Worm (Caenorhabditis elegans) whole organism, L4 larva: ENCODE data around the gene R02E12.4.

Experiments used
- F26F4.8 ChIP-seq: fragments of 200-800 bp; sonication (Bioruptor generic); conservative IDR thresholded peaks from 2 replicates; pipeline ENCODE4 v1.3.6; 2022; ENCODE audit warnings: missing genetic modification characterization, missing compliant biosample characterization
- F44E2.7 ChIP-seq: fragments of 200-800 bp; sonication (Bioruptor generic); IDR thresholded peaks from 2 replicates; pipeline ENCODE4 v2.1.2; 2022; ENCODE audit warnings: missing genetic modification characterization, missing compliant biosample characterization
- T26A8.4 ChIP-seq: fragments of 200-800 bp; sonication (Bioruptor generic); IDR thresholded peaks from 2 replicates; pipeline ENCODE4 v1.3.6; 2022; ENCODE audit warnings: missing genetic modification characterization, missing compliant biosample characterization
- Y105C5A.15 ChIP-seq: fragments of 200-800 bp; sonication (Bioruptor generic); IDR thresholded peaks from 2 replicates; pipeline ENCODE4 v1.3.6; 2022; ENCODE audit warnings: missing genetic modification characterization, missing compliant biosample characterization
- Y48G9A.11 ChIP-seq: fragments of 200-800 bp; sonication (Bioruptor generic); IDR thresholded peaks from 2 replicates; pipeline ENCODE4 v1.3.6; 2022; ENCODE audit warnings: missing genetic modification reagents, missing genetic modification characterization, missing compliant biosample characterization
- aha-1 ChIP-seq: fragments of 150-350 bp; peaks from one replicate; lab custom pipeline; 2014; ENCODE audit warnings: missing biosample characterization, missing genetic modification characterization
- arid-1 ChIP-seq: fragments of 200-800 bp; sonication (Bioruptor generic); conservative IDR thresholded peaks from 2 replicates; pipeline ENCODE4 v1.3.6; 2022; ENCODE audit warnings: missing genetic modification reagents, missing genetic modification characterization, missing compliant biosample characterization
- attf-4 ChIP-seq: sonication (generic microtip); optimal IDR thresholded peaks from 3 replicates; lab custom pipeline; 2017; ENCODE audit warnings: missing biosample characterization, missing genetic modification characterization
- ceh-82 ChIP-seq: sonication (generic microtip); optimal IDR thresholded peaks from 2 replicates; lab custom pipeline; 2017; ENCODE audit warnings: missing biosample characterization, missing genetic modification characterization
- cey-2 ChIP-seq: sonication (generic microtip); optimal IDR thresholded peaks from 3 replicates; lab custom pipeline; 2017; ENCODE audit warnings: missing genetic modification characterization, mild to moderate bottlenecking, missing compliant biosample characterization, antibody characterized with exemption, borderline replicate concordance; ENCODE audit not compliant: insufficient read depth
- ctbp-1 ChIP-seq: fragments of 200-800 bp; sonication (Bioruptor generic); IDR thresholded peaks from 2 replicates; pipeline ENCODE4 v1.3.6; 2022; ENCODE audit warnings: missing genetic modification reagents, missing genetic modification characterization, missing compliant biosample characterization
- daf-16 ChIP-seq, 3 experiments: sonication (generic microtip); optimal IDR thresholded peaks; 2 replicates each; lab custom pipeline; 2016 to 2017; ENCODE audit warnings: missing genetic modification characterization in 3 of 3, missing genetic modification reagents in 3 of 3, mild to moderate bottlenecking in 2 of 3, missing compliant biosample characterization in 2 of 3, missing biosample characterization in 1 of 3, moderate library complexity in 1 of 3
- dmd-8 ChIP-seq: fragments of 200-800 bp; sonication (Bioruptor generic); IDR thresholded peaks from 2 replicates; pipeline ENCODE4 v1.3.6; 2022; ENCODE audit warnings: missing genetic modification characterization, missing compliant biosample characterization
- dmd-9 ChIP-seq: fragments of 200-800 bp; sonication (Bioruptor generic); IDR thresholded peaks from 2 replicates; pipeline ENCODE4 v1.3.6; 2022; ENCODE audit warnings: missing genetic modification reagents, missing genetic modification characterization, missing compliant biosample characterization
- dpl-1 ChIP-seq: fragments of 150-350 bp; optimal IDR thresholded peaks from 2 replicates; lab custom pipeline; 2014; ENCODE audit warnings: missing biosample characterization, missing genetic modification reagents, missing genetic modification characterization
- egl-43 ChIP-seq: fragments of 200-800 bp; sonication (Bioruptor generic); IDR thresholded peaks from 2 replicates; pipeline ENCODE4 v1.3.6; 2022; ENCODE audit warnings: missing genetic modification reagents, missing genetic modification characterization, missing compliant biosample characterization
- fkh-10 ChIP-seq: fragments of 150-350 bp; optimal IDR thresholded peaks from 2 replicates; lab custom pipeline; 2014; ENCODE audit warnings: missing biosample characterization, missing genetic modification reagents, missing genetic modification characterization
- fos-1 ChIP-seq: fragments of 150-350 bp; optimal IDR thresholded peaks from 2 replicates; lab custom pipeline; 2014; ENCODE audit warnings: missing biosample characterization, missing genetic modification characterization
- hif-1 ChIP-seq, 2 experiments: sonication (generic microtip); optimal IDR thresholded peaks; 2 replicates each; lab custom pipeline; 2016 to 2017; ENCODE audit warnings: missing compliant biosample characterization in 2 of 2, missing genetic modification characterization in 2 of 2, missing genetic modification reagents in 2 of 2, missing genotype in 2 of 2, mild to moderate bottlenecking in 1 of 2
- hmg-1.1 ChIP-seq: fragments of 200-800 bp; sonication (Bioruptor generic); IDR thresholded peaks from 2 replicates; pipeline ENCODE4 v1.3.6; 2022; ENCODE audit warnings: missing genetic modification reagents, missing genetic modification characterization, missing compliant biosample characterization
- jun-1 ChIP-seq: fragments of 150-350 bp; optimal IDR thresholded peaks from 2 replicates; lab custom pipeline; 2014; ENCODE audit warnings: missing biosample characterization, missing genetic modification reagents, missing genetic modification characterization
- lim-7 ChIP-seq: fragments of 200-800 bp; sonication (Bioruptor generic); IDR thresholded peaks from 2 replicates; pipeline ENCODE4 v1.3.6; 2022; ENCODE audit warnings: missing genetic modification characterization, missing compliant biosample characterization
- lin-1 ChIP-seq: fragments of 200-800 bp; sonication (Bioruptor generic); IDR thresholded peaks from 2 replicates; pipeline ENCODE4 v1.3.6; 2022; ENCODE audit warnings: missing genetic modification reagents, missing genetic modification characterization, missing compliant biosample characterization
- lin-13 ChIP-seq: fragments of 150-350 bp; optimal IDR thresholded peaks from 2 replicates; lab custom pipeline; 2014; ENCODE audit warnings: missing biosample characterization, missing genetic modification reagents, missing genetic modification characterization
- lin-15B ChIP-seq: fragments of 150-350 bp; sonication (generic microtip); optimal IDR thresholded peaks from 3 replicates; lab custom pipeline; 2014; ENCODE audit warnings: missing biosample characterization, missing genetic modification characterization
- lin-39 ChIP-seq: fragments of 150-350 bp; optimal IDR thresholded peaks from 2 replicates; lab custom pipeline; 2014; ENCODE audit warnings: missing biosample characterization, missing genetic modification reagents, missing genetic modification characterization
- lir-3 ChIP-seq: sonication (generic microtip); optimal IDR thresholded peaks from 2 replicates; lab custom pipeline; 2016; ENCODE audit warnings: mild to moderate bottlenecking, missing genetic modification characterization, missing compliant biosample characterization
- madf-5 ChIP-seq, 2 experiments: fragments of 200-800 bp; sonication (Bioruptor generic); IDR thresholded peaks; 2 replicates each; pipeline ENCODE4 v1.3.6; 2022; ENCODE audit warnings: missing compliant biosample characterization in 2 of 2, missing genetic modification characterization in 2 of 2
- mep-1 ChIP-seq: fragments of 150-350 bp; sonication (generic microtip); optimal IDR thresholded peaks from 3 replicates; lab custom pipeline; 2014; ENCODE audit warnings: missing biosample characterization, missing genetic modification characterization
- mes-2 ChIP-seq: sonication (generic microtip); optimal IDR thresholded peaks from 2 replicates; lab custom pipeline; 2016; ENCODE audit warnings: missing genotype, mild to moderate bottlenecking, missing genetic modification characterization, missing compliant biosample characterization; ENCODE audit not compliant: poor library complexity, severe bottlenecking
- mxl-2 ChIP-seq: fragments of 200-800 bp; sonication (Bioruptor generic); conservative IDR thresholded peaks from 2 replicates; pipeline ENCODE4 v1.3.6; 2022; ENCODE audit warnings: missing genetic modification reagents, missing genetic modification characterization, missing compliant biosample characterization
- mxl-3 ChIP-seq: fragments of 200-800 bp; sonication (Bioruptor generic); optimal IDR thresholded peaks from 2 replicates; lab custom pipeline; 2018; ENCODE audit warnings: mild to moderate bottlenecking, missing genetic modification characterization, missing compliant biosample characterization
- nhr-111 ChIP-seq: fragments of 200-800 bp; sonication (Bioruptor generic); optimal IDR thresholded peaks from 2 replicates; lab custom pipeline; 2018; ENCODE audit warnings: mild to moderate bottlenecking, missing genetic modification characterization, missing compliant biosample characterization
- nhr-25 ChIP-seq: sonication (generic microtip); optimal IDR thresholded peaks from 2 replicates; lab custom pipeline; 2017; ENCODE audit warnings: missing genetic modification characterization, mild to moderate bottlenecking, missing compliant biosample characterization, antibody characterized with exemption, moderate library complexity, borderline replicate concordance; ENCODE audit not compliant: insufficient read depth
- nhr-28 ChIP-seq: fragments of 150-350 bp; optimal IDR thresholded peaks from 2 replicates; lab custom pipeline; 2014; ENCODE audit warnings: missing biosample characterization, missing genetic modification characterization
- nhr-41 ChIP-seq: fragments of 200-800 bp; sonication (Bioruptor generic); IDR thresholded peaks from 2 replicates; pipeline ENCODE4 v1.3.6; 2022; ENCODE audit warnings: missing genetic modification reagents, missing genetic modification characterization, missing compliant biosample characterization
- nhr-42 ChIP-seq: fragments of 200-800 bp; sonication (Bioruptor generic); IDR thresholded peaks from 2 replicates; pipeline ENCODE4 v1.3.6; 2022; ENCODE audit warnings: missing genetic modification characterization, missing compliant biosample characterization
- nhr-48 ChIP-seq: sonication (generic microtip); optimal IDR thresholded peaks from 2 replicates; lab custom pipeline; 2016; ENCODE audit warnings: mild to moderate bottlenecking, missing genetic modification characterization, missing compliant biosample characterization
- php-3 ChIP-seq: fragments of 200-800 bp; sonication (Bioruptor generic); IDR thresholded peaks from 2 replicates; pipeline ENCODE4 v1.3.6; 2022; ENCODE audit warnings: missing genetic modification reagents, missing genetic modification characterization, missing compliant biosample characterization
- saeg-2 ChIP-seq: fragments of 200-800 bp; sonication (Bioruptor generic); IDR thresholded peaks from 2 replicates; pipeline ENCODE4 v1.3.6; 2022; ENCODE audit warnings: missing genetic modification reagents, missing genetic modification characterization, missing compliant biosample characterization
- spr-3 ChIP-seq: fragments of 200-800 bp; sonication (Bioruptor generic); optimal IDR thresholded peaks from 2 replicates; lab custom pipeline; 2018; ENCODE audit warnings: mild to moderate bottlenecking, missing genetic modification characterization, missing compliant biosample characterization
- tag-97 ChIP-seq: fragments of 200-800 bp; sonication (Bioruptor generic); IDR thresholded peaks from 2 replicates; pipeline ENCODE4 v1.3.6; 2022; ENCODE audit warnings: missing genetic modification characterization, missing compliant biosample characterization
- unc-130 ChIP-seq: sonication (generic microtip); optimal IDR thresholded peaks from 2 replicates; lab custom pipeline; 2016; ENCODE audit warnings: missing genetic modification reagents, missing genetic modification characterization, missing compliant biosample characterization
- zfp-2 ChIP-seq: sonication (generic microtip); optimal IDR thresholded peaks from 2 replicates; lab custom pipeline; 2016; ENCODE audit warnings: mild to moderate bottlenecking, missing genetic modification characterization, missing compliant biosample characterization
- zfp-3 ChIP-seq: fragments of 200-800 bp; sonication (Bioruptor generic); conservative IDR thresholded peaks from 2 replicates; pipeline ENCODE4 v1.3.6; 2022; ENCODE audit warnings: missing genetic modification reagents, missing genetic modification characterization, missing compliant biosample characterization
- zip-11 ChIP-seq: fragments of 200-800 bp; sonication (Bioruptor generic); IDR thresholded peaks from 2 replicates; pipeline ENCODE4 v1.3.6; 2022; ENCODE audit warnings: missing genetic modification characterization, missing compliant biosample characterization
- ztf-11 ChIP-seq: fragments of 150-350 bp; optimal IDR thresholded peaks from 2 replicates; lab custom pipeline; 2014; ENCODE audit warnings: missing biosample characterization, missing genetic modification characterization

Gene R02E12.4

ce11 chrX:3969353-3969752, 35.8 kb upstream of the R02E12.4 start (continued):
- TF ChIP-seq lin-1 (GFP tag; lab: Robert Waterston, UW) (peak; percentile 54; the same call in 1 of the 2 replicates), egl-43 (GFP tag; lab: Robert Waterston, UW) (peak; percentile 88), F44E2.7 (GFP tag; lab: Robert Waterston, UW) (peak; percentile 73; the same call in 1 of the 2 replicates), F26F4.8 (GFP tag; lab: Robert Waterston, UW) (peak; percentile 40; the same call in 1 of the 2 replicates), ctbp-1 (GFP tag; lab: Robert Waterston, UW) (peak; percentile 54; the same call in 1 of the 2 replicates), nhr-48 (tag; lab: Kevin White, UChicago) (no peak), daf-16 (GFP tag; optimal IDR thresholded peaks at IDR 0.05; lab: Kevin White, UChicago) (peak in 1 of 2 experiments; percentile 24), daf-16 (tag; optimal IDR thresholded peaks at IDR 0.05; lab: Kevin White, UChicago) (peak; percentile 13), nhr-41 (GFP tag; lab: Robert Waterston, UW) (peak; percentile 27; the same call in 1 of the 2 replicates), Y48G9A.11 (GFP tag; lab: Robert Waterston, UW) (peak; percentile 51), lin-13 (peak; percentile 43), nhr-25 (tag; lab: Kevin White, UChicago) (no peak), jun-1 (tag; lab: Kevin White, UChicago) (no peak), madf-5 (GFP tag; IDR thresholded peaks at IDR 0.05; lab: Robert Waterston, UW) (peak; percentile 66 to 71; a peak in 1 of 4 replicates), zip-11 (GFP tag; lab: Robert Waterston, UW) (0 out of 2 replicates have a peak, but pooled peaks have one; percentile 14), ceh-82 (tag; lab: Kevin White, UChicago) (no peak), attf-4 (tag; lab: Kevin White, UChicago) (no peak), mes-2 (peak; percentile 72), lim-7 (GFP tag; lab: Robert Waterston, UW) (peak; percentile 82), saeg-2 (0 out of 2 replicates have a peak, but pooled peaks have one; percentile 33), Y105C5A.15 (GFP tag; lab: Robert Waterston, UW) (peak; percentile 77; the same call in 1 of the 2 replicates), fkh-10 (GFP tag; lab: Kevin White, UChicago) (no peak), dmd-9 (GFP tag; lab: Robert Waterston, UW) (peak; percentile 67; the same call in 1 of the 2 replicates), zfp-2 (tag; lab: Kevin White, UChicago) (no peak), cey-2 (tag; lab: Kevin White, UChicago) (no peak)

ce11 chrX:3969980-3970403, 35.1 kb upstream of the R02E12.4 start:
- TF ChIP-seq ztf-11 (tag; lab: Kevin White, UChicago) (no peak), aha-1 (tag; lab: Kevin White, UChicago) (peak; percentile 97), fos-1 (tag; lab: Kevin White, UChicago) (no peak), nhr-111 (GFP tag; lab: Kevin White, UChicago) (peak; percentile 50), mep-1 (tag; lab: Kevin White, UChicago) (peak; percentile 88), mxl-3 (GFP tag; lab: Kevin White, UChicago) (peak; percentile 69), T26A8.4 (GFP tag; lab: Robert Waterston, UW) (peak; percentile 83), unc-130 (peak; percentile 62), tag-97 (GFP tag; lab: Robert Waterston, UW) (no peak), hif-1 (tag; optimal IDR thresholded peaks at IDR 0.05; lab: Kevin White, UChicago) (peak; percentile 18 to 60), nhr-28 (tag; lab: Kevin White, UChicago) (peak; percentile 48), lin-39 (tag; lab: Kevin White, UChicago) (no peak), lir-3 (peak; percentile 10), arid-1 (peak; percentile 87), lin-15B (tag; lab: Kevin White, UChicago) (no peak), hmg-1.1 (GFP tag; lab: Robert Waterston, UW) (peak; percentile 94), saeg-2 (peak; percentile 82), zfp-3 (GFP tag; lab: Robert Waterston, UW) (peak; percentile 78; the same call in 1 of the 2 replicates), Y105C5A.15 (GFP tag; lab: Robert Waterston, UW) (peak; percentile 45; the same call in 1 of the 2 replicates), nhr-42 (GFP tag; lab: Robert Waterston, UW) (peak; percentile 88), php-3 (GFP tag; lab: Robert Waterston, UW) (peak; percentile 66; the same call in 1 of the 2 replicates), zfp-2 (tag; lab: Kevin White, UChicago) (no peak), F26F4.8 (GFP tag; lab: Robert Waterston, UW) (0 out of 2 replicates have a peak, but pooled peaks have one; percentile 68), lim-7 (GFP tag; lab: Robert Waterston, UW) (peak; percentile 80), dmd-8 (GFP tag; lab: Robert Waterston, UW) (peak; percentile 84), spr-3 (peak; percentile 79), dpl-1 (GFP tag; lab: Kevin White, UChicago) (peak; percentile 26), mxl-2 (GFP tag; lab: Robert Waterston, UW) (peak; percentile 87)
